Worm (Caenorhabditis elegans) whole organism, L1 larva: Measurements from ENCODE around the gene F48F7.6.

Source experiments
- C34B4.2 ChIP-seq: sonication (generic microtip); optimal IDR thresholded peaks from 2 replicates; lab custom pipeline; 2017; ENCODE audit warnings: mild to moderate bottlenecking, missing genetic modification characterization, missing compliant biosample characterization
- aly-2 ChIP-seq: fragments of 150-350 bp; optimal IDR thresholded peaks from 2 replicates; lab custom pipeline; 2014; ENCODE audit warnings: missing biosample characterization, missing genetic modification characterization
- blmp-1 ChIP-seq: fragments of 150-350 bp; optimal IDR thresholded peaks from 2 replicates; lab custom pipeline; 2014; ENCODE audit warnings: missing biosample characterization, missing genetic modification characterization
- ceh-63 ChIP-seq: fragments of 200-800 bp; sonication (Bioruptor generic); optimal IDR thresholded peaks from 2 replicates; lab custom pipeline; 2018; ENCODE audit warnings: mild to moderate bottlenecking, missing genetic modification characterization, missing compliant biosample characterization
- ceh-8 ChIP-seq: fragments of 200-800 bp; sonication (Bioruptor generic); optimal IDR thresholded peaks from 2 replicates; lab custom pipeline; 2018; ENCODE audit warnings: mild to moderate bottlenecking, missing genetic modification characterization, moderate library complexity, missing compliant biosample characterization
- ceh-82 ChIP-seq, 3 experiments: fragments of 150-350 bp in 1 of 3; sonication (generic microtip) in 2 of 3; optimal IDR thresholded peaks; 2 replicates each; lab custom pipeline; 2014 to 2017; ENCODE audit warnings: missing biosample characterization in 3 of 3, missing genetic modification characterization in 3 of 3
- ceh-90 ChIP-seq: sonication (generic microtip); optimal IDR thresholded peaks from 2 replicates; lab custom pipeline; 2016; ENCODE audit warnings: missing genetic modification characterization, missing compliant biosample characterization
- ces-1 ChIP-seq: fragments of 150-350 bp; optimal IDR thresholded peaks from 2 replicates; lab custom pipeline; 2014; ENCODE audit warnings: missing biosample characterization, missing genetic modification reagents, missing genetic modification characterization
- efl-1 ChIP-seq, 4 experiments: fragments of 150-350 bp; optimal IDR thresholded peaks in 3 of 4; peaks in 1 of 4; 1 replicate in 1 of 4; 2 replicates in 3 of 4; lab custom pipeline; 2014; ENCODE audit warnings: missing biosample characterization in 2 of 4, missing genetic modification characterization in 2 of 4, missing genetic modification reagents in 2 of 4
- egl-27 ChIP-seq, 2 experiments: fragments of 150-350 bp in 1 of 2; sonication (generic microtip); optimal IDR thresholded peaks; 3 replicates each; lab custom pipeline; 2017 to 2018; ENCODE audit warnings: missing biosample characterization in 2 of 2, missing genetic modification characterization in 2 of 2, missing genetic modification reagents in 2 of 2
- elt-2 ChIP-seq: sonication (generic microtip); optimal IDR thresholded peaks from 2 replicates; lab custom pipeline; 2016; ENCODE audit warnings: missing genetic modification characterization, mild to moderate bottlenecking, inconsistent platforms, missing compliant biosample characterization, missing genetic modification reagents
- elt-3 ChIP-seq, 6 experiments: fragments of 150-350 bp in 1 of 6; sonication (generic microtip); optimal IDR thresholded peaks; 2 replicates each; lab custom pipeline; 2017 to 2018; ENCODE audit warnings: missing biosample characterization in 6 of 6, missing genetic modification characterization in 6 of 6, inconsistent platforms in 1 of 6
- fkh-10 ChIP-seq: sonication (generic microtip); optimal IDR thresholded peaks from 2 replicates; lab custom pipeline; 2017; ENCODE audit warnings: missing biosample characterization, missing genetic modification reagents, missing genetic modification characterization
- grh-1 ChIP-seq: fragments of 200-800 bp; sonication (Bioruptor generic); IDR thresholded peaks from 2 replicates; pipeline ENCODE4 v1.3.6; 2022; ENCODE audit warnings: missing genetic modification reagents, missing genetic modification characterization, missing compliant biosample characterization
- hlh-17 ChIP-seq: fragments of 200-800 bp; sonication (Bioruptor generic); optimal IDR thresholded peaks from 2 replicates; lab custom pipeline; 2018; ENCODE audit warnings: missing genetic modification characterization, mild to moderate bottlenecking, missing compliant biosample characterization, moderate library complexity, borderline replicate concordance
- hpl-2 ChIP-seq: fragments of 150-350 bp; optimal IDR thresholded peaks from 2 replicates; lab custom pipeline; 2014; ENCODE audit warnings: missing biosample characterization, missing genetic modification reagents, missing genetic modification characterization
- isw-1 ChIP-seq: fragments of 200-800 bp; sonication (Bioruptor generic); IDR thresholded peaks from 2 replicates; pipeline ENCODE4 v1.3.6; 2022; ENCODE audit warnings: missing genetic modification characterization, missing compliant biosample characterization
- lin-14 ChIP-seq: fragments of 200-800 bp; sonication (Bioruptor generic); optimal IDR thresholded peaks from 2 replicates; lab custom pipeline; 2018; ENCODE audit warnings: mild to moderate bottlenecking, missing genetic modification characterization, moderate library complexity, missing compliant biosample characterization
- lin-15B ChIP-seq: fragments of 150-350 bp; sonication (generic microtip); optimal IDR thresholded peaks from 3 replicates; lab custom pipeline; 2014; ENCODE audit warnings: missing biosample characterization, missing genetic modification characterization
- lin-35 ChIP-seq, 2 experiments: fragments of 150-350 bp; optimal IDR thresholded peaks; 2 replicates each; lab custom pipeline; 2014; ENCODE audit warnings: missing biosample characterization in 2 of 2, missing genetic modification characterization in 2 of 2, missing genetic modification reagents in 2 of 2
- lir-3 ChIP-seq: sonication (generic microtip); optimal IDR thresholded peaks from 2 replicates; lab custom pipeline; 2016; ENCODE audit warnings: mild to moderate bottlenecking, missing genetic modification characterization, moderate library complexity, missing compliant biosample characterization; ENCODE audit not compliant: poor library complexity
- mep-1 ChIP-seq: fragments of 150-350 bp; optimal IDR thresholded peaks from 2 replicates; lab custom pipeline; 2014; ENCODE audit warnings: missing biosample characterization, missing genetic modification characterization
- nhr-20 ChIP-seq: sonication (generic microtip); optimal IDR thresholded peaks from 2 replicates; lab custom pipeline; 2016; ENCODE audit warnings: mild to moderate bottlenecking, missing genetic modification characterization, missing compliant biosample characterization
- nhr-237 ChIP-seq: fragments of 150-350 bp; optimal IDR thresholded peaks from 2 replicates; lab custom pipeline; 2014; ENCODE audit warnings: missing biosample characterization, missing genetic modification characterization
- pax-3 ChIP-seq: fragments of 200-800 bp; sonication (Bioruptor generic); optimal IDR thresholded peaks from 2 replicates; lab custom pipeline; 2018; ENCODE audit warnings: mild to moderate bottlenecking, missing genetic modification characterization, moderate library complexity, missing compliant biosample characterization
- rnt-1 ChIP-seq: sonication (generic microtip); optimal IDR thresholded peaks from 2 replicates; lab custom pipeline; 2016; ENCODE audit warnings: mild to moderate bottlenecking, missing genetic modification characterization, moderate library complexity, missing compliant biosample characterization
- skn-1 ChIP-seq: fragments of 150-350 bp; optimal IDR thresholded peaks from 2 replicates; lab custom pipeline; 2014; ENCODE audit warnings: missing biosample characterization, missing genetic modification characterization
- snu-23 ChIP-seq: sonication (generic microtip); optimal IDR thresholded peaks from 2 replicates; lab custom pipeline; 2016; ENCODE audit warnings: missing genetic modification characterization, missing compliant biosample characterization
- sup-37 ChIP-seq: fragments of 200-800 bp; sonication (Bioruptor generic); optimal IDR thresholded peaks from 2 replicates; lab custom pipeline; 2018; ENCODE audit warnings: mild to moderate bottlenecking, missing genetic modification characterization, missing compliant biosample characterization
- swsn-7 ChIP-seq: sonication (generic microtip); optimal IDR thresholded peaks from 2 replicates; lab custom pipeline; 2016; ENCODE audit warnings: missing genetic modification characterization, missing compliant biosample characterization
- tlp-1 ChIP-seq: fragments of 150-350 bp; optimal IDR thresholded peaks from 2 replicates; lab custom pipeline; 2014; ENCODE audit warnings: missing biosample characterization, missing genetic modification characterization
- unc-30 ChIP-seq: sonication (generic microtip); optimal IDR thresholded peaks from 2 replicates; lab custom pipeline; 2017; ENCODE audit warnings: missing biosample characterization, missing genetic modification characterization
- unc-62 ChIP-seq: fragments of 150-350 bp; optimal IDR thresholded peaks from 2 replicates; lab custom pipeline; 2014; ENCODE audit warnings: missing biosample characterization, missing genetic modification reagents, missing genetic modification characterization
- vab-15 ChIP-seq: sonication (generic microtip); optimal IDR thresholded peaks from 2 replicates; lab custom pipeline; 2017; ENCODE audit warnings: missing genotype, mild to moderate bottlenecking, missing genetic modification characterization, missing compliant biosample characterization

F48F7.6 gene

ce11 chrX:14020290-14020689, 42.7 kb downstream of the F48F7.6 start, which contains the start of gene C04C11.1:
C04C11.1 (plus strand) TSS chrX:14020590.
- TF ChIP-seq unc-30 (tag; lab: Kevin White, UChicago) = no peak
- no peak for TF ChIP-seq ceh-8 (GFP tag; lab: Kevin White, UChicago)
- TF ChIP-seq sup-37 = no peak
- TF ChIP-seq isw-1 (GFP tag; lab: Robert Waterston, UW) = no peak
- TF ChIP-seq ceh-63 (GFP tag; lab: Kevin White, UChicago) = no peak
- TF ChIP-seq vab-15 (tag; lab: Kevin White, UChicago) = no peak
- TF ChIP-seq nhr-237 (tag; lab: Kevin White, UChicago) = no peak
- no peak for TF ChIP-seq blmp-1
- TF ChIP-seq elt-3 (tag; optimal IDR thresholded peaks at IDR 0.05; lab: Kevin White, UChicago) = no peak
- TF ChIP-seq lir-3 (tag; lab: Kevin White, UChicago) = no peak
- TF ChIP-seq ces-1 (GFP tag; lab: Kevin White, UChicago) = no peak
- TF ChIP-seq hpl-2 = no peak
- TF ChIP-seq aly-2 (tag; lab: Kevin White, UChicago) = no peak

ce11 chrX:14024400-14024953, 46.8 kb downstream of the F48F7.6 start:
- TF ChIP-seq nhr-20 (tag; lab: Kevin White, UChicago) (peak; percentile 15), ceh-82 (tag; optimal IDR thresholded peaks at IDR 0.05; lab: Kevin White, UChicago) (no peak), lin-35 (GFP tag; optimal IDR thresholded peaks at IDR 0.05; lab: Kevin White, UChicago) (peak in 1 of 2 experiments; percentile 26), tlp-1 (tag; lab: Kevin White, UChicago) (no peak), egl-27 (tag; optimal IDR thresholded peaks at IDR 0.05; lab: Kevin White, UChicago) (no peak), lin-14 (GFP tag; lab: Kevin White, UChicago) (peak; percentile 40), C34B4.2 (tag; lab: Kevin White, UChicago) (no peak), elt-2 (tag; lab: Kevin White, UChicago) (peak; percentile 50), aly-2 (tag; lab: Kevin White, UChicago) (no peak), swsn-7 (tag; lab: Kevin White, UChicago) (no peak), skn-1 (tag; lab: Kevin White, UChicago) (no peak), ces-1 (GFP tag; lab: Kevin White, UChicago) (no peak), hlh-17 (GFP tag; lab: Kevin White, UChicago) (no peak), ceh-90 (tag; lab: Kevin White, UChicago) (no peak)

ce11 chrX:14026893-14027292, 49.3 kb downstream of the F48F7.6 start:
- no peak for TF ChIP-seq mep-1 (tag; lab: Kevin White, UChicago)
- no peak for TF ChIP-seq nhr-20 (tag; lab: Kevin White, UChicago)
- TF ChIP-seq efl-1 (optimal IDR thresholded peaks at IDR 0.05; lab: Kevin White, UChicago) = no peak
- no peak for TF ChIP-seq efl-1 (GFP tag; optimal IDR thresholded peaks at IDR 0.05 in 1 of 2; lab: Kevin White, UChicago)
- no peak for TF ChIP-seq unc-62 (GFP tag; lab: Kevin White, UChicago)
- TF ChIP-seq lin-15B (tag; lab: Kevin White, UChicago) = no peak
- no peak for TF ChIP-seq pax-3 (tag; lab: Kevin White, UChicago)
- no peak for TF ChIP-seq fkh-10 (GFP tag; lab: Kevin White, UChicago)
- TF ChIP-seq, all 84 proteins: peak for 0

ce11 chrX:14028492-14028891, 50.9 kb downstream of the F48F7.6 start:
- TF ChIP-seq grh-1 (no peak), lin-14 (GFP tag; lab: Kevin White, UChicago) (peak; percentile 15), rnt-1 (tag; lab: Kevin White, UChicago) (no peak), efl-1 (optimal IDR thresholded peaks at IDR 0.05; lab: Kevin White, UChicago) (no peak), efl-1 (GFP tag; optimal IDR thresholded peaks at IDR 0.05 in 1 of 2; lab: Kevin White, UChicago) (peak in 1 of 2 experiments; percentile 66), elt-2 (tag; lab: Kevin White, UChicago) (no peak), snu-23 (GFP tag; lab: Kevin White, UChicago) (peak; percentile 3)
